Fruit fly (Drosophila melanogaster) S2 (cell line): ENCODE measurements around the gene CG17028.

Experiments
- CG8478 ChIP-seq: fragments of >200 bp; optimal IDR thresholded peaks from 2 replicates; lab custom pipeline; 2018
- CTCF ChIP-seq, 2 experiments: fragments of >200 bp; optimal IDR thresholded peaks; 2 replicates each; lab custom pipeline; 2018

- TF ChIP-seq CTCF (optimal IDR thresholded peaks at IDR 0.05; lab: Kevin White, UChicago) (no peak), CG8478 (lab: Kevin White, UChicago) (no peak)
Measured at dm6 chr3L:15981403-15981802, 3.1 kb downstream of the CG17028 start.
